Fruit fly (Drosophila melanogaster): ENCODE measurements around the gene Rdh.

dm6 chr3L:3797681-3798080 lies 27.6 kb upstream of the Rdh start:
- no peak for TF ChIP-seq Dll (optimal IDR thresholded peaks at IDR 0.05)
- no peak for TF ChIP-seq psq (optimal IDR thresholded peaks at IDR 0.05)
- TF ChIP-seq CG8478 (optimal IDR thresholded peaks at IDR 0.05): no peak

Data from whole organism.